Worm (Caenorhabditis elegans): ENCODE measurements around the gene clec-72.
"Not testable (repeated sequence)": the region's sequence is repeated elsewhere in the genome, so short reads cannot be mapped to it uniquely, and the experiment has no call there.

The clec-72 gene

DNA sequence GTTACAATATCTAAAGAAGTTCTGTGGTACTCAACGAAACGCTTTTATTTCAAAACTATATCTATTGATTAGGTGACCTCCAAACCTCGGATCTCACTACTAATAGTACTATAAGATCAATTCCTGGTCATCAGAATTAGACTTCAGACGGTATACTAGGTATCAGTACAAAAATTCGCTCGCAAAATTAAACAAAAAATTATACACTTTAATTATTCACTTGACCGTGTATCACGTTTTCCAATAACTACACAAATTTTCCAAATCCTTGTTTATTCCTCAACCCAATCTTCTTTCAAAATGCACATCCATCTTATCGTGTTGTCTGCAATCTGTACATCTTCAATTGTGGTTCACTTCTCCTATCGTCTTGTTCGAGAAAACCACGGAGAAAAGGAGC lies 26.5 kb upstream of the clec-72 start, which contains the start of gene F56D6.23:
TSS of gene F56D6.23 (plus strand) at position 301 of the 400 bp plus-strand sequence.
- TF ChIP-seq sox-4 (tag; optimal IDR thresholded peaks at IDR 0.05) (no peak), unc-86 (tag; optimal IDR thresholded peaks at IDR 0.05) (no peak), pag-3 (tag; optimal IDR thresholded peaks at IDR 0.05; ENCODE audit: borderline replicate concordance, insufficient read depth) (no peak)

DNA sequence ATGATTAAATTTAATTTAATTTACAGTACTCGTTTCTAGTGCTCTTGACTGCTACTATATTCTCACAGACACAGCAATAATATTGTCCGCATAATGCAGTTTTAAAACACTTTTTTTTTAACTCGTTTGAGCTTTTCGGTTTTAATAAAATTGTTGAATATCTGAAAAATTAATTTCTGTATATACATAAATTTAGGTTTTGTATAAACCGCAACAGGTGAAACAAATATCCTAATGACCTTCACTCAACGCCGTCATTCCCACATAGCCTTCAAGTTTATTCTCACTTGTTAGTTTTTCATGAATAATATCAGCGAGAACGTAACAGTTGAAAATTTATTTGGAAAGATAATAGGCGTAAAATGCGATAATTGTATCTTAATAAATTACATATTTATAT lies 25.1 kb upstream of the clec-72 start, which contains the start of gene srz-19:
TSS of gene srz-19 (plus strand) at position 301 of the 400 bp plus-strand sequence.
- TF ChIP-seq Y116A8C.19 (tag; optimal IDR thresholded peaks at IDR 0.05; ENCODE audit: borderline replicate concordance) (no peak), nhr-77 (tag; optimal IDR thresholded peaks at IDR 0.05) (no peak), irx-1 (tag; optimal IDR thresholded peaks at IDR 0.05) (no peak), nhr-90 (tag; optimal IDR thresholded peaks at IDR 0.05; ENCODE audit: poor library complexity) (no peak), ceh-88 (GFP tag; IDR thresholded peaks at IDR 0.05) (no peak), nhr-28 (tag; optimal IDR thresholded peaks at IDR 0.05) (no peak), sup-37 (GFP tag; optimal IDR thresholded peaks at IDR 0.05) (no peak), lin-13 (GFP tag; optimal IDR thresholded peaks at IDR 0.05) (no peak), sptf-1 (tag; optimal IDR thresholded peaks at IDR 0.05) (no peak), zag-1 (tag; optimal IDR thresholded peaks at IDR 0.05) (no peak), ets-5 (GFP tag; IDR thresholded peaks at IDR 0.05) (no peak)

DNA sequence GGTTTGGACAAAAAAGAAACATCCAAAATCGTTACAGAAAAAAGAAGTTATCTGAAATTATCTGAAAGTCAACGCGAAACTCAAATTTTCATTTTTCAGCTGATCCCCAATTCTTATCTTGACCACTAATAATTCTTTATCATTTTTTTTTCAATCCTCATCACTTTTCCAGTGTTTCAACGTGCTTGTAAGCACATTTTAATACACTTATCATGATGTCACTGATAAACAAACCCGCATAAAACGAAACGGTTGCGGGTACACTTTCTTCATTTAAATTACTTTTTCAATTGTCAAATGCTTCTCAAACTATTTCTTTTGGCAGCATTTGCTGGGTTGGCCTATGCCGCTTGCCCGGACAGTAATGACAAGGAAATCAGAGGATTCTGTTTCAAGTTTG lies 22.7 kb upstream of the clec-72 start, which contains the start of gene clec-67:
TSS of gene clec-67 (plus strand) at position 268 of the 400 bp plus-strand sequence.
- TF ChIP-seq nhr-71 (tag; optimal IDR thresholded peaks at IDR 0.05) (no peak), pqm-1 (tag; optimal IDR thresholded peaks at IDR 0.05) (peak; percentile 21), irx-1 (tag; optimal IDR thresholded peaks at IDR 0.05) (no peak), skn-1 (tag; optimal IDR thresholded peaks at IDR 0.05) (no peak), elt-2 (tag; optimal IDR thresholded peaks at IDR 0.05) (peak; percentile 94)

DNA sequence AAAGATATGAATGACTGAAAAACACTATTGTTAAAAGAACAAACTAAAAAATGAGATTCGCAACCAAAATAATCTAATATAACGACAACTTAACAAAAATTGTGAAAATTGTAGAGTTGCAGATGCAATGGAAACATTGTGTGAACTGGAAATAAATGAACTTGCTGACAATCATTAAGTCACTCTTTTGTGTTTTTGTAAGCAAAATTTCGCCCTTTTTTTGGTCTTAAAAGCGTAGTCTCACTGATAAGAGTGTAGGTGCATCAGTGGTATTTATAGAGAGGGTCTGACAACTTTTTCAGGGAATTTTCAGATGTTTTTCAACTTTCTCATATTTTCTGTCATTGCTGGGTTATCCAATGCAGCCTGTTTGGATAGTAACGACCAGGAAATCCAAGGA lies 18.5 kb upstream of the clec-72 start, which contains the start of gene clec-68:
TSS of gene clec-68 (plus strand) at position 301 of the 400 bp plus-strand sequence.
- TF ChIP-seq hlh-17 (GFP tag; optimal IDR thresholded peaks at IDR 0.05; ENCODE audit: borderline replicate concordance): no peak
- no peak for TF ChIP-seq nhr-84 (tag; optimal IDR thresholded peaks at IDR 0.05)
- no peak for TF ChIP-seq ceh-88 (GFP tag; IDR thresholded peaks at IDR 0.05)
- no peak for TF ChIP-seq ceh-8 (GFP tag; optimal IDR thresholded peaks at IDR 0.05)
- TF ChIP-seq nhr-77 (tag; optimal IDR thresholded peaks at IDR 0.05): no peak
- TF ChIP-seq nhr-90 (tag; optimal IDR thresholded peaks at IDR 0.05; ENCODE audit: poor library complexity): no peak
- no peak for TF ChIP-seq fos-1 (tag; optimal IDR thresholded peaks at IDR 0.05)
- no peak for TF ChIP-seq dsc-1 (tag; optimal IDR thresholded peaks at IDR 0.05)
- TF ChIP-seq lin-14 (GFP tag; optimal IDR thresholded peaks at IDR 0.05): no peak
- TF ChIP-seq sox-4 (tag; optimal IDR thresholded peaks at IDR 0.05): no peak
- TF ChIP-seq elt-2 (tag; optimal IDR thresholded peaks at IDR 0.05): no peak
- no peak for TF ChIP-seq unc-130 (tag; optimal IDR thresholded peaks at IDR 0.05)
- no peak for TF ChIP-seq sptf-1 (tag; optimal IDR thresholded peaks at IDR 0.05)
- no peak for TF ChIP-seq nhr-76 (tag; optimal IDR thresholded peaks at IDR 0.05)
- TF ChIP-seq snu-23 (GFP tag; optimal IDR thresholded peaks at IDR 0.05): no peak
- no peak for TF ChIP-seq lin-15B (tag; optimal IDR thresholded peaks at IDR 0.05)
- no peak for TF ChIP-seq ceh-82 (tag; optimal IDR thresholded peaks at IDR 0.05)
- TF ChIP-seq nhr-12 (tag; optimal IDR thresholded peaks at IDR 0.05): no peak
- TF ChIP-seq tlp-1 (tag; optimal IDR thresholded peaks at IDR 0.05): no peak

DNA sequence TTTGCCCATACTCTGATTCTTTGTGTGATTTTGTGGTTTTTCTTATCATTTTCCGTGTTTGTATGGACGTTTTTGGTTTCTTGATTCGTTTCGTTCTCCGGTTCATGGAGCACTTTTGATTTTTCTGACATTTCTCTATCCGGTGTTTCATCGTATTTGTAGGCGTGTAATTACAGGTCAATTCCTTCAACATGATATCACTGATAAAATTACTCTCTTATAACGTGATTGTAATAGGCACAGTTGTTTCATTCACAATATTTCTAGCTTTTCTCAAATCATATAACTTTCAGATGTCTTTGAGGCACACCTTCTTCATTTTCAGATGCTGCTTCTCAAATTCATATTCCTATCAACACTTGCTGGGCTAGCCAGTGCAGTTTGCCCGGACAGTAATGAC lies 12.2 kb upstream of the clec-72 start, which contains the start of gene clec-70:
TSS of gene clec-70 (plus strand) at position 301 of the 400 bp plus-strand sequence.
- not testable (repeated sequence) for TF ChIP-seq tbx-2 (tag; optimal IDR thresholded peaks at IDR 0.05); sup-37 (GFP tag; optimal IDR thresholded peaks at IDR 0.05); ztf-11 (tag; optimal IDR thresholded peaks at IDR 0.05)

Measured in whole organism, L1 larva.